Fruit fly (Drosophila melanogaster) whole organism, embryonic: ENCODE measurements around the gene Cyp4d1.

Experiments used
- B-H1 ChIP-seq: fragments of 200-800 bp; sonication (Bioruptor generic); IDR thresholded peaks from 3 replicates; pipeline ENCODE4 v1.3.6; 2022; ENCODE audit warnings: missing biosample characterization, missing genetic modification characterization
- Blimp-1 ChIP-seq: fragments of 200-800 bp; sonication (Bioruptor generic); optimal IDR thresholded peaks from 3 replicates; lab custom pipeline; 2018; ENCODE audit warnings: missing biosample characterization, missing genetic modification characterization, mild to moderate bottlenecking, moderate library complexity, missing genetic modification reagents
- CG11504 ChIP-seq: fragments of 200-800 bp; sonication (Bioruptor generic); optimal IDR thresholded peaks from 3 replicates; lab custom pipeline; 2019; ENCODE audit warnings: missing biosample characterization, mild to moderate bottlenecking, missing genetic modification characterization, moderate library complexity
- CG12299 ChIP-seq: fragments of 200-800 bp; sonication (Bioruptor generic); optimal IDR thresholded peaks from 2 replicates; lab custom pipeline; 2018; ENCODE audit warnings: missing biosample characterization, mild to moderate bottlenecking, missing genetic modification characterization
- CG12769 ChIP-seq: fragments of 200-800 bp; sonication (Bioruptor generic); optimal IDR thresholded peaks from 2 replicates; lab custom pipeline; 2019; ENCODE audit warnings: missing biosample characterization, mild to moderate bottlenecking, missing genetic modification characterization, moderate library complexity
- CG14710 ChIP-seq: fragments of 200-800 bp; sonication (Bioruptor generic); optimal IDR thresholded peaks from 3 replicates; lab custom pipeline; 2019; ENCODE audit warnings: missing biosample characterization, mild to moderate bottlenecking, missing genetic modification characterization, moderate library complexity
- CG15601 ChIP-seq: fragments of 200-800 bp; sonication (Bioruptor generic); optimal IDR thresholded peaks from 3 replicates; lab custom pipeline; 2019; ENCODE audit warnings: missing biosample characterization, mild to moderate bottlenecking, missing genetic modification characterization, moderate library complexity
- CG1603 ChIP-seq: fragments of 200-800 bp; sonication (Bioruptor generic); optimal IDR thresholded peaks from 2 replicates; lab custom pipeline; 2019; ENCODE audit warnings: missing biosample characterization, mild to moderate bottlenecking, missing genetic modification characterization, moderate library complexity
- CG16813 ChIP-seq: fragments of 200-800 bp; sonication (Bioruptor generic); IDR thresholded peaks from 3 replicates; pipeline ENCODE4 v1.3.6; 2022; ENCODE audit warnings: missing biosample characterization, missing genetic modification characterization; ENCODE audit not compliant: partially characterized antibody
- CG17186 ChIP-seq: fragments of 200-800 bp; sonication (Bioruptor generic); optimal IDR thresholded peaks from 3 replicates; lab custom pipeline; 2017; ENCODE audit warnings: missing biosample characterization, missing genetic modification reagents, missing genetic modification characterization
- CG17829 ChIP-seq: fragments of 200-800 bp; optimal IDR thresholded peaks from 2 replicates; lab custom pipeline; 2019; ENCODE audit warnings: missing biosample characterization, mild to moderate bottlenecking, missing genetic modification characterization, moderate library complexity
- CG18619 ChIP-seq: fragments of 200-800 bp; sonication (Bioruptor generic); optimal IDR thresholded peaks from 3 replicates; lab custom pipeline; 2017; ENCODE audit warnings: missing biosample characterization, mild to moderate bottlenecking, missing genetic modification characterization
- CG2129 ChIP-seq: fragments of 200-800 bp; sonication (Bioruptor generic); IDR thresholded peaks from 2 replicates; pipeline ENCODE4 v1.3.6; 2022; ENCODE audit warnings: missing biosample characterization, missing genetic modification characterization; ENCODE audit not compliant: partially characterized antibody
- CG2712 ChIP-seq: fragments of 200-800 bp; optimal IDR thresholded peaks from 3 replicates; lab custom pipeline; 2019; ENCODE audit warnings: missing biosample characterization, mild to moderate bottlenecking, missing genetic modification characterization, moderate library complexity
- CG32532 ChIP-seq: fragments of 200-800 bp; sonication (Bioruptor generic); IDR thresholded peaks from 2 replicates; pipeline ENCODE4 v1.3.6; 2022; ENCODE audit warnings: missing biosample characterization, missing genetic modification characterization
- CG4820 ChIP-seq: fragments of 200-800 bp; sonication (Bioruptor generic); optimal IDR thresholded peaks from 3 replicates; lab custom pipeline; 2016; ENCODE audit warnings: missing biosample characterization, missing genetic modification characterization
- CG6272 ChIP-seq: fragments of 200-800 bp; sonication (Bioruptor generic); IDR thresholded peaks from 2 replicates; pipeline ENCODE4 v1.3.6; 2022; ENCODE audit warnings: missing biosample characterization, missing genetic modification characterization
- CG6689 ChIP-seq: fragments of 200-800 bp; sonication (Bioruptor generic); IDR thresholded peaks from 2 replicates; pipeline ENCODE4 v1.3.6; 2022; ENCODE audit warnings: missing biosample characterization, missing genetic modification characterization
- CG6813 ChIP-seq: fragments of 200-800 bp; sonication (Bioruptor generic); optimal IDR thresholded peaks from 2 replicates; lab custom pipeline; 2017; ENCODE audit warnings: missing biosample characterization, missing genetic modification characterization, mild to moderate bottlenecking, moderate library complexity, missing genetic modification reagents
- CG7745 ChIP-seq: fragments of 200-800 bp; sonication (Bioruptor generic); optimal IDR thresholded peaks from 2 replicates; lab custom pipeline; 2018; ENCODE audit warnings: missing biosample characterization, mild to moderate bottlenecking, missing genetic modification characterization, moderate library complexity
- CG7928 ChIP-seq: fragments of 200-800 bp; sonication (Bioruptor generic); optimal IDR thresholded peaks from 2 replicates; lab custom pipeline; 2017; ENCODE audit warnings: missing biosample characterization, mild to moderate bottlenecking, missing genetic modification characterization
- CG7987 ChIP-seq: fragments of 200-800 bp; sonication (Bioruptor generic); optimal IDR thresholded peaks from 2 replicates; lab custom pipeline; 2018; ENCODE audit warnings: missing biosample characterization, mild to moderate bottlenecking, missing genetic modification characterization, moderate library complexity
- CG8290 ChIP-seq, 3 experiments: fragments of 200-800 bp; sonication (Bioruptor generic); optimal IDR thresholded peaks; 2 replicates each; lab custom pipeline; 2016 to 2019; ENCODE audit warnings: missing biosample characterization in 3 of 3, missing genetic modification characterization in 3 of 3, mild to moderate bottlenecking in 2 of 3, moderate library complexity in 1 of 3
- CoRest ChIP-seq: fragments of 200-800 bp; sonication (Bioruptor generic); optimal IDR thresholded peaks from 3 replicates; lab custom pipeline; 2018; ENCODE audit warnings: missing biosample characterization, mild to moderate bottlenecking, missing genetic modification characterization, moderate library complexity
- Doc3 ChIP-seq: fragments of 200-800 bp; sonication (Bioruptor generic); IDR thresholded peaks from 3 replicates; pipeline ENCODE4 v1.3.6; 2022; ENCODE audit warnings: missing biosample characterization, missing genetic modification characterization; ENCODE audit not compliant: partially characterized antibody
- HLH4C ChIP-seq: fragments of 200-800 bp; sonication (Bioruptor generic); IDR thresholded peaks from 3 replicates; pipeline ENCODE4 v1.3.6; 2022; ENCODE audit warnings: missing biosample characterization, missing genetic modification characterization; ENCODE audit not compliant: partially characterized antibody
- Jarid2 ChIP-seq: fragments of 200-800 bp; sonication (Bioruptor generic); optimal IDR thresholded peaks from 3 replicates; lab custom pipeline; 2017; ENCODE audit warnings: mild to moderate bottlenecking, missing biosample characterization, missing genetic modification reagents, missing genetic modification characterization
- Lhr ChIP-seq: fragments of 200-800 bp; sonication (Bioruptor generic); optimal IDR thresholded peaks from 3 replicates; lab custom pipeline; 2017; ENCODE audit warnings: mild to moderate bottlenecking, missing biosample characterization, missing genetic modification reagents, missing genetic modification characterization
- NFAT ChIP-seq: fragments of 200-800 bp; sonication (Bioruptor generic); IDR thresholded peaks from 2 replicates; pipeline ENCODE4 v1.3.6; 2022; ENCODE audit warnings: missing biosample characterization, missing genetic modification characterization
- Nf-YC ChIP-seq: fragments of 200-800 bp; optimal IDR thresholded peaks from 3 replicates; lab custom pipeline; 2019; ENCODE audit warnings: missing biosample characterization, mild to moderate bottlenecking, missing genetic modification characterization, moderate library complexity
- Six4 ChIP-seq: fragments of 200-800 bp; sonication (Bioruptor generic); optimal IDR thresholded peaks from 2 replicates; lab custom pipeline; 2016; ENCODE audit warnings: missing biosample characterization, missing genetic modification characterization
- Taf1 ChIP-seq: fragments of 200-800 bp; sonication (Bioruptor generic); IDR thresholded peaks from 2 replicates; pipeline ENCODE4 v1.3.6; 2022; ENCODE audit warnings: missing biosample characterization, missing genetic modification characterization
- amos ChIP-seq: fragments of 200-800 bp; sonication (Bioruptor generic); IDR thresholded peaks from 2 replicates; pipeline ENCODE4 v1.3.6; 2022; ENCODE audit warnings: missing biosample characterization, missing genetic modification characterization; ENCODE audit not compliant: partially characterized antibody
- ap ChIP-seq: fragments of 200-800 bp; sonication (Bioruptor generic); IDR thresholded peaks from 2 replicates; pipeline ENCODE4 v1.3.6; 2022; ENCODE audit warnings: missing biosample characterization, missing genetic modification characterization
- ara ChIP-seq: fragments of 200-800 bp; sonication (Bioruptor generic); IDR thresholded peaks from 2 replicates; pipeline ENCODE4 v1.3.6; 2022; ENCODE audit warnings: missing biosample characterization, missing genetic modification characterization
- bcd ChIP-seq: fragments of 200-800 bp; sonication (Bioruptor generic); optimal IDR thresholded peaks from 2 replicates; lab custom pipeline; 2017; ENCODE audit warnings: missing biosample characterization, mild to moderate bottlenecking, missing genetic modification characterization
- cas ChIP-seq: fragments of 200-800 bp; sonication (Bioruptor generic); IDR thresholded peaks from 2 replicates; pipeline ENCODE4 v1.3.6; 2022; ENCODE audit warnings: missing biosample characterization, missing genetic modification characterization
- dati ChIP-seq: fragments of 200-800 bp; sonication (Bioruptor generic); IDR thresholded peaks from 2 replicates; pipeline ENCODE4 v1.3.6; 2022; ENCODE audit warnings: missing biosample characterization, missing genetic modification characterization
- exex ChIP-seq: fragments of 200-800 bp; sonication (Bioruptor generic); optimal IDR thresholded peaks from 4 replicates; lab custom pipeline; 2018; ENCODE audit warnings: missing biosample characterization, mild to moderate bottlenecking, missing genetic modification characterization, moderate library complexity
- luna ChIP-seq: fragments of 200-800 bp; sonication (Bioruptor generic); optimal IDR thresholded peaks from 2 replicates; lab custom pipeline; 2016; ENCODE audit warnings: missing biosample characterization, missing genetic modification characterization
- pnt ChIP-seq: fragments of 200-800 bp; sonication (Bioruptor generic); optimal IDR thresholded peaks from 3 replicates; lab custom pipeline; 2016; ENCODE audit warnings: missing biosample characterization, missing genetic modification characterization
- rib ChIP-seq: fragments of 200-800 bp; sonication (Bioruptor generic); IDR thresholded peaks from 2 replicates; pipeline ENCODE4 v1.3.6; 2022; ENCODE audit warnings: missing biosample characterization, missing genetic modification characterization
- sna ChIP-seq: fragments of 200-800 bp; sonication (Bioruptor generic); IDR thresholded peaks from 2 replicates; pipeline ENCODE4 v1.3.6; 2022; ENCODE audit warnings: missing biosample characterization, missing genetic modification characterization; ENCODE audit not compliant: partially characterized antibody
- tin ChIP-seq: fragments of 200-800 bp; sonication (Bioruptor generic); optimal IDR thresholded peaks from 3 replicates; lab custom pipeline; 2016; ENCODE audit warnings: missing biosample characterization, missing genetic modification characterization
- tio ChIP-seq: fragments of 200-800 bp; sonication (Bioruptor generic); optimal IDR thresholded peaks from 2 replicates; lab custom pipeline; 2017; ENCODE audit warnings: missing biosample characterization, missing genetic modification characterization, inconsistent platforms
- tna ChIP-seq: fragments of 200-800 bp; sonication (Bioruptor generic); IDR thresholded peaks from 2 replicates; pipeline ENCODE4 v1.3.6; 2022; ENCODE audit warnings: missing biosample characterization, missing genetic modification characterization; ENCODE audit not compliant: partially characterized antibody
- tup ChIP-seq: fragments of 200-800 bp; sonication (Bioruptor generic); optimal IDR thresholded peaks from 2 replicates; lab custom pipeline; 2016; ENCODE audit warnings: missing biosample characterization, mild to moderate bottlenecking, missing genetic modification characterization, moderate library complexity
- vnd ChIP-seq: fragments of 200-800 bp; sonication (Bioruptor generic); IDR thresholded peaks from 3 replicates; pipeline ENCODE4 v1.3.6; 2022; ENCODE audit warnings: missing biosample characterization, missing genetic modification characterization; ENCODE audit not compliant: partially characterized antibody
- vvl ChIP-seq: fragments of 200-800 bp; sonication (Bioruptor generic); IDR thresholded peaks from 2 replicates; pipeline ENCODE4 v1.3.6; 2022; ENCODE audit warnings: missing biosample characterization, missing genetic modification characterization

The Cyp4d1 gene

dm6 chrX:2172420-2172827 is 10.4 kb upstream of the Cyp4d1 start, which contains the start of gene ND-B14.5A (continued):
- no peak for TF ChIP-seq CG7745 (tag; lab: Kevin White, UChicago)
- no peak for TF ChIP-seq CG12299
- TF ChIP-seq CG17186 (GFP tag; lab: Kevin White, UChicago), result peak; percentile 9
- TF ChIP-seq ara (GFP tag; lab: Robert Waterston, UW), result no peak
- no peak for TF ChIP-seq NFAT (GFP tag; lab: Robert Waterston, UW)
- TF ChIP-seq vnd (GFP tag; lab: Robert Waterston, UW), result peak; percentile 92
- peak; percentile 98 for TF ChIP-seq HLH4C
- peak; percentile 85 for TF ChIP-seq Doc3 (GFP tag; lab: Robert Waterston, UW)
- no peak for TF ChIP-seq CG4820
- TF ChIP-seq B-H1, result no peak
- peak; percentile 93 for TF ChIP-seq sna
- no peak for TF ChIP-seq ap (GFP tag; lab: Robert Waterston, UW)
- TF ChIP-seq CG6272 (GFP tag; lab: Robert Waterston, UW), result no peak
- no peak for TF ChIP-seq CG7987 (GFP tag; lab: Kevin White, UChicago)
- TF ChIP-seq CG18619, result no peak
- TF ChIP-seq Jarid2 (GFP tag; lab: Kevin White, UChicago), result no peak
- TF ChIP-seq CG6813 (GFP tag; lab: Kevin White, UChicago), result no peak
- peak; percentile 18 for TF ChIP-seq CG17829 (tag; lab: Kevin White, UChicago)
- no peak for TF ChIP-seq dati (GFP tag; lab: Robert Waterston, UW)
- no peak for TF ChIP-seq Taf1 (GFP tag; lab: Robert Waterston, UW)
- TF ChIP-seq cas (GFP tag; lab: Robert Waterston, UW), result no peak
- no peak for TF ChIP-seq CG32532 (GFP tag; lab: Robert Waterston, UW)
- no peak for TF ChIP-seq tin
- TF ChIP-seq CG8290 (GFP tag; optimal IDR thresholded peaks at IDR 0.05; lab: Kevin White, UChicago), result no peak
- peak in 1 of 2 experiments; percentile 27 for TF ChIP-seq CG8290 (tag; optimal IDR thresholded peaks at IDR 0.05; lab: Kevin White, UChicago)
- no peak for TF ChIP-seq bcd
- TF ChIP-seq CG2129, result peak; percentile 83
- peak; percentile 22; the same call in 1 of the 2 replicates for TF ChIP-seq vvl
- TF ChIP-seq CG6689 (GFP tag; lab: Robert Waterston, UW), result no peak
- TF ChIP-seq Nf-YC (tag; lab: Kevin White, UChicago), result peak; percentile 11
- TF ChIP-seq CG11504 (tag; lab: Kevin White, UChicago), result no peak
- TF ChIP-seq amos (GFP tag; lab: Robert Waterston, UW), result peak; percentile 93
- TF ChIP-seq CG1603 (tag; lab: Kevin White, UChicago), result peak; percentile 65
- TF ChIP-seq tna, result peak; percentile 98
- TF ChIP-seq CG14710 (tag; lab: Kevin White, UChicago), result peak; percentile 43
- TF ChIP-seq Lhr (GFP tag; lab: Kevin White, UChicago), result no peak
- peak; percentile 26 for TF ChIP-seq CG2712 (tag; lab: Kevin White, UChicago)
- no peak for TF ChIP-seq luna (GFP tag; lab: Kevin White, UChicago)
- no peak for TF ChIP-seq tup (GFP tag; lab: Kevin White, UChicago)
- TF ChIP-seq Six4, result no peak
- TF ChIP-seq CG7928, result peak; percentile 88
- TF ChIP-seq pnt, result no peak
- no peak for TF ChIP-seq rib
- TF ChIP-seq Blimp-1 (GFP tag; lab: Kevin White, UChicago), result no peak
- peak; percentile 93 for TF ChIP-seq CG16813 (GFP tag; lab: Robert Waterston, UW)
- TF ChIP-seq exex (tag; lab: Kevin White, UChicago), result no peak
- no peak for TF ChIP-seq tio (GFP tag; lab: Kevin White, UChicago)
- TF ChIP-seq CG15601 (tag; lab: Kevin White, UChicago), result no peak
- peak; percentile 33 for TF ChIP-seq CoRest (tag; lab: Kevin White, UChicago)
- peak; percentile 2 for TF ChIP-seq CG12769
